Worm (Caenorhabditis elegans) whole organism, midembryonic: ENCODE results near the gene C08F8.9.
A peak's percentile ranks its signal among the peaks of the same experiment; 100 is the strongest.

Experiments used
- T22C8.4 ChIP-seq: fragments of 200-800 bp; sonication (Bioruptor generic); IDR thresholded peaks from 2 replicates; pipeline ENCODE4 v1.3.6; 2022; ENCODE audit warnings: missing genetic modification characterization, missing compliant biosample characterization
- cog-1 ChIP-seq: sonication (generic microtip); optimal IDR thresholded peaks from 2 replicates; lab custom pipeline; 2016; ENCODE audit warnings: missing genetic modification characterization, missing compliant biosample characterization
- flt-1 ChIP-seq: fragments of 200-800 bp; sonication (Bioruptor generic); IDR thresholded peaks from 2 replicates; pipeline ENCODE4 v1.3.6; 2022; ENCODE audit warnings: missing genetic modification characterization, missing compliant biosample characterization
- klf-2 ChIP-seq: fragments of 200-800 bp; sonication (Bioruptor generic); conservative IDR thresholded peaks from 2 replicates; pipeline ENCODE4 v1.3.6; 2022; ENCODE audit warnings: missing genetic modification reagents, missing genetic modification characterization, missing compliant biosample characterization
- med-1 ChIP-seq: sonication (generic microtip); optimal IDR thresholded peaks from 2 replicates; lab custom pipeline; 2017; ENCODE audit warnings: missing genetic modification characterization, mild to moderate bottlenecking, missing compliant biosample characterization, antibody characterized with exemption, missing genetic modification reagents; ENCODE audit not compliant: insufficient read depth
- ref-1 ChIP-seq: fragments of 200-800 bp; sonication (Bioruptor generic); conservative IDR thresholded peaks from 2 replicates; pipeline ENCODE4 v1.3.6; 2022; ENCODE audit warnings: missing genetic modification reagents, missing genetic modification characterization, missing compliant biosample characterization
- tab-1 ChIP-seq: fragments of 200-800 bp; sonication (Bioruptor generic); IDR thresholded peaks from 2 replicates; pipeline ENCODE4 v1.3.6; 2022; ENCODE audit warnings: missing genetic modification characterization, missing compliant biosample characterization
- ztf-23 ChIP-seq: fragments of 200-800 bp; sonication (Bioruptor generic); IDR thresholded peaks from 2 replicates; pipeline ENCODE4 v1.3.6; 2022; ENCODE audit warnings: missing genetic modification reagents, missing genetic modification characterization, missing compliant biosample characterization
- ztf-29 ChIP-seq: fragments of 200-800 bp; sonication (Bioruptor generic); IDR thresholded peaks from 2 replicates; pipeline ENCODE4 v1.3.6; 2022; ENCODE audit warnings: missing genetic modification reagents, missing genetic modification characterization, missing compliant biosample characterization

Gene C08F8.9

DNA sequence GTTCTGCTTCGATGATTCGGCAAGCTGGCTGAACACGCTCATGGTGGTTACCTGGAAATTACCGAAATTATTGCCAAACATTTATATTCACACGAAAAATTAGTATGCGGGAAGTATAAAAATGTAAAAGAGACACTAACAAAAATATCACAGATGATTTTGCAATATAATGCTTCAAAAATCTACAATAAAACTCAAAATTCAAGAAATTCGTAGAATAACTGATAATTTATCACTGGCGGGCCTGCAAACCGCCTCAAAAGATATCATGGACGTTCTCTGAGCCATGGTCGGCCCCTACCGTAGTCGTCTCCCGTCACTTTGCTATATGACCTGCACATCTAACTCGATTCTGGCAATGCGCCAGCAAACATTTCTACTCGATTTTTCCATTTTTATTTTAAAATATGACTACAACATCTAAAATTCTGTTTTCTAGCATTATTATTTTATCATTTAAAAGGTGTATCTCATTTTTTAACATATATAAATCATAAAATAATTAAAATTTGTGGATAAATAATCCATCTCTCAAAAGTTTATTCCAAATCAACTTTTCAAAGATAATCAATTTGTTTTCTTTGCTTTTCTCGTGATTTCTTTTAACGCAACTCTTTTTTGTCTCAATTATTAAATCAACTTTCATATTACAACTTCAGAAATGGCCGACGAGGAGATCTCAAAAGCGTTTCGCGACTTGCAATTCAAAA lies 28.8 kb downstream of the C08F8.9 start, which contains the start of the genes F01G4.6 and pfd-1:
TSS of gene F01G4.6 (minus strand) at position 51 of the 710 bp plus-strand sequence.
TSS of gene pfd-1 (plus strand) at position 660 of the 710 bp plus-strand sequence.
- TF ChIP-seq med-1 (no peak), tab-1 (GFP tag; lab: Robert Waterston, UW) (no peak), ztf-23 (GFP tag; lab: Robert Waterston, UW) (peak; percentile 68), flt-1 (GFP tag; lab: Robert Waterston, UW) (0 out of 2 replicates have a peak, but pooled peaks have one; percentile 39), ref-1 (GFP tag; lab: Robert Waterston, UW) (no peak), cog-1 (tag; lab: Kevin White, UChicago) (no peak)

DNA sequence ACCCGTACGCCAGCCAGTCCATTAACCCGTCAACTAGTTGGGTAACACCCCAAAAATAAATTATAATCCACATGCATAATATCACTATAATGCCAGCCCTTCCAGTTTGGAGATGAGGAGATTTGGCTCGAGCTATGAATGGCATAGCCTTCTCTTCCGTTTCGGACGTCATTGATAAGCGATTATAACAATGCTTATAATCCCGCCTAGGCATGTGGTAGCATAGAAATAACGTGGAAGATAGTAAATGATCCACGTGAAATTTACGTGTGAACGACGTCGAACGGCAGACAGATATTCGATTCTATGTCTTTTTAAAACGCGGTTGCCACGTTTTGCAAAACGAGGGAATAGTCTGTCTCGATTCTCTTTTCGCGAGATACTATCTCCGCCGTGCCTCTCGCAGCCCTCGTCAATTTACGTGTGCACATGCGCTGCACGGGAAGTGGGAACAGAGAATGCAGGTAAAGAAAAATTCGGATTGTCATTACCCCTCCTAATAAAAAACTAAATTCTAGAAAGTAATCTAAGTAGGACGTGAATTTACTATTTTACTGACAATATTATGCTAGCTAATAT lies 29.5 kb downstream of the C08F8.9 start:
- no peak for TF ChIP-seq cog-1 (tag; lab: Kevin White, UChicago)
- 0 out of 2 replicates have a peak, but pooled peaks have one; percentile 7 for TF ChIP-seq flt-1 (GFP tag; lab: Robert Waterston, UW)

DNA sequence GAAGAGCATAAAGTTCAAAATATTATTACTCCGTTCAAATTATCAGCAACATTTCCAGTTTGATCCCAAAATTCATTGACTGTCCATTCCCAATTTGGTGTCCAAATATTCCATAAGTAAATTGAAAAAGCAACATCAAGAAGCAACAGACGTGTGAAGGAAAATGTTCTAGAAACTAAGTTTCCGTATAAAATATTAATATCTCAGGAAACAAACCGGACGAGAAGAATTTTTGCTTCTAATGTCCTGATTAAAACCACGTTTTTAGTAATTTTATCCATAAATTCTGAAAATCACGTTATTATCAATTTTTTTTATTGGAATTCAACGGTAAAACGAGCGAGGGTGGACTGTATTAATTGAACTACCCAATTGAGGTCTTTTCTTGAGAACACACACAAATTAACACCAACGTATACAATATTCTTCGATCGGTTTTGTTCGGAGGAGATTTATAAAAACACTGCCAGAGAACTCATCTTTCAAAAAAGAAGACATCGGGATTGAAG lies 31.4 kb downstream of the C08F8.9 start, which contains the start of gene pigq-1:
TSS of gene pigq-1 (minus strand) at position 286 of the 509 bp plus-strand sequence.
- no peak for TF ChIP-seq ztf-23 (GFP tag; lab: Robert Waterston, UW)
- TF ChIP-seq ztf-29: no peak
- TF ChIP-seq flt-1 (GFP tag; lab: Robert Waterston, UW): no peak
- TF ChIP-seq med-1: no peak
- TF ChIP-seq klf-2 (GFP tag; lab: Robert Waterston, UW): no peak
- no peak for TF ChIP-seq cog-1 (tag; lab: Kevin White, UChicago)
- no peak for TF ChIP-seq ref-1 (GFP tag; lab: Robert Waterston, UW)
- TF ChIP-seq tab-1 (GFP tag; lab: Robert Waterston, UW): no peak
- TF ChIP-seq T22C8.4 (GFP tag; lab: Robert Waterston, UW): no peak

DNA sequence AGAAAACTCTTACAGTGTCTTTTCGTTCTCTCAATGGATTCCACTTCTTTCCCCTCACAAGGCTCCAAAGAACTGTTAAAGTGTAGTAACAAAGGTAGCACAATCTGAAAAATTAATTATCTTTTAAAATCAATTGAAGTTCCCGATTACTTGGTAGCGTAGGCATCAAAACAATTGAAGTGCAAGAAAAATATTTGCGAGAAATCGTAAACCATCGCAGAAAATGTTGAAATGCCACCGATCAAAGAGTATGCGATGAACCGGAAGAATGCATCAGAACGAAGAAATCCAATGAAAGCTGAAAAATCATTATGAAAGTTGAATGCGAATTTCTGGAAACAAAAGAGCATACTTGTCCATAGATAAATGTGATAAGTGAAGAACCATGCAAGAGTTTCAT lies 31.9 kb downstream of the C08F8.9 start:
- TF ChIP-seq ztf-29 (no peak), klf-2 (GFP tag; lab: Robert Waterston, UW) (no peak), cog-1 (tag; lab: Kevin White, UChicago) (no peak), flt-1 (GFP tag; lab: Robert Waterston, UW) (no peak), med-1 (no peak), ztf-23 (GFP tag; lab: Robert Waterston, UW) (no peak)

DNA sequence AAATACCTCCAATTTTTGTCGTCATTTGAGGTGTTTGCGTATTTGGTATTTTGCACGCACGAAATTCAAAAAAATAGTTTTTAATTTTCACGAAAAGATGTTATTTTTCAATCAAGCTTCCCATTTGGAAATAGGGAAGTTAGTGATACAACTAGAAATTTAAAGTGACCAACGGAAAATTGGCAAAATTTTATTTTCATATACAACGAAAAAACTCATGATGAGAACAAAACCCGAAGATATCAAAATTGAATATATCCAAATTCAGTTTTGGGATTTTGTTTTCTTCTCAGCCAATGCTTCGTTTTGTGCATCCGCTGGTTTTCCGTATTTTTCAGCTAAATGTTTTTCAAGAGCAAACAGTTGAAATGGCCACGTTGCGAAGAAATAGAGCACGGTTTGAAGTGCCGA lies 32.5 kb downstream of the C08F8.9 start:
- TF ChIP-seq flt-1 (GFP tag; lab: Robert Waterston, UW): no peak
- no peak for TF ChIP-seq klf-2 (GFP tag; lab: Robert Waterston, UW)
- no peak for TF ChIP-seq med-1
- TF ChIP-seq ref-1 (GFP tag; lab: Robert Waterston, UW): no peak
- no peak for TF ChIP-seq T22C8.4 (GFP tag; lab: Robert Waterston, UW)
- TF ChIP-seq cog-1 (tag; lab: Kevin White, UChicago): no peak
- no peak for TF ChIP-seq tab-1 (GFP tag; lab: Robert Waterston, UW)
- no peak for TF ChIP-seq ztf-29
- TF ChIP-seq ztf-23 (GFP tag; lab: Robert Waterston, UW): no peak

DNA sequence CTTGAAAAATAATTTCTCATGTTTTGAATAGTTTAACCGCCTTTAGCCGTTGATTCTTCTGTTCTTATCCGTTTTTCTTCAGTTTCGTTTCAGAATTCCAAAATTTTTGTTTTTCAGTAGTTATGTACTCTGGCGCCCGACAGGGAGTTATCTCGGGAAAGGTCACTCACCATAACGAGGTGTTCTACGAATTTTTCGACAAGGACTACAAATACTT lies 35.3 kb downstream of the C08F8.9 start, which contains the start of gene F01G4.4:
TSS of gene F01G4.4 (plus strand) at position 118 of the 217 bp plus-strand sequence.
- TF ChIP-seq cog-1 (tag; lab: Kevin White, UChicago): no peak
- TF ChIP-seq ref-1 (GFP tag; lab: Robert Waterston, UW): no peak
- no peak for TF ChIP-seq ztf-23 (GFP tag; lab: Robert Waterston, UW)

DNA sequence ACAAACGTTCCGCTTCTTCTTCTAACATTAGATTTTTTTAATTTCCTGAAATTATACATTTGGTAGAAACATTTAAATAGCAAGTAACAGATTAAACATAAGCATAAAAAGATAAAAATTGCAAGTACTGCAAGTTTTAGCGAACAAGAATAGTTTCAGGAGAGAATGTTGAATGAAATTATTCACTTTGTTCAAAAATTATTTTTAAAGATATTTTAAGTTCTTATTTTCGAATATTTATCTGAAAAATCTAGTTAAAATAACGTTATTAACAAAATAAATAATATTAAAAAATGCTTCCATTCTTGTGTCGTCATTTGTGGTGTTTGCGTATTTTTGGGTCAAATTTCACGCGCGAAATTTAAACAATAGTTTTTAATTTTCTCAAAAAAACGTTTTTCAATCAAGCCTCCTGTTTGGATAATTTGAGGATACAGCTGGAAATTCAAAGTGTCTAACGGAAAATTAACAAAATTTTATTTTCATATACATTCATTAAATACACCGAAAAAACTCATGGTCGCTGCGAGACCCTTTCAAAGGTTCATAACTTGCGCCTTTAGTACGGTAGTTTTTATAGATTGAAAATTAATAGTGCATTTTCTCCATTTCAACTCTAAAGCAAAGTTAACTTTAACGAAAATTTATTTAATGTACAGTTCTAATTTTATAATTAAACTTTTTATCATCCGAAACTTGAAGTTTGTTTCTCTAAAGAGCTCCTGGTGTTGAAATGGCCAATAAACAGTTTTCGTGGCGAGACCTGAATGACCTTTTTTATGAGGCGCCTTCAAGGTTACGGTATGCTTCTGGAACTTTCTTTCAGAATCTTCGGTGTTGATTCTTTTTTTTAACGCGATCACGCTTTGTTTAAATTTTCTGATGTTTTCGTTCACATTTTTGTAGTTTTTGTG lies 35.8 kb downstream of the C08F8.9 start, which contains the start of gene skih-2:
TSS of gene skih-2 (minus strand) at position 51 of the 914 bp plus-strand sequence.
- TF ChIP-seq ref-1 (GFP tag; lab: Robert Waterston, UW): no peak
- TF ChIP-seq cog-1 (tag; lab: Kevin White, UChicago): no peak
- TF ChIP-seq ztf-23 (GFP tag; lab: Robert Waterston, UW): no peak
- TF ChIP-seq med-1: no peak
- TF ChIP-seq klf-2 (GFP tag; lab: Robert Waterston, UW): no peak

DNA sequence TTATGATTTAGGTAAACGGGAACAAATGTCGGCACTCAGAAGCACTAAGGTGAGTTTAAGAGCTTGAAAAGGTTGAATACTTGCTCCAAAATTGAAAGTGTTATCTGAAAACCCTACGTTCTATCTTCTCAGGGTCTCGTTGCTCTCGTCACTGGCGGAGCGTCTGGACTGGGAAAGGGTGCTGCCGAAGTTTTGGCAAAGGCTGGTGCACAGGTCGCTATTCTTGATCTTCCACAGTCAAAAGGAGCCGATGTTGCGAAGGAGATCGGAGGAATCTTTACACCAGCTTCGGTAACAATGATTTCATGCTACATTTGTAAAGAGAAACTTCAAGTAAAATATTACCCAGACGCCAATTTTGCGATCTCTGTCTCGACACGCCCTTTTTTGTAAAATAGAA lies 47.1 kb downstream of the C08F8.9 start, which contains the start of gene ard-1:
TSS of gene ard-1 (plus strand) at position 12 of the 400 bp plus-strand sequence.
- TF ChIP-seq cog-1 (tag; lab: Kevin White, UChicago) (no peak), klf-2 (GFP tag; lab: Robert Waterston, UW) (no peak), ztf-29 (no peak), ztf-23 (GFP tag; lab: Robert Waterston, UW) (no peak)

DNA sequence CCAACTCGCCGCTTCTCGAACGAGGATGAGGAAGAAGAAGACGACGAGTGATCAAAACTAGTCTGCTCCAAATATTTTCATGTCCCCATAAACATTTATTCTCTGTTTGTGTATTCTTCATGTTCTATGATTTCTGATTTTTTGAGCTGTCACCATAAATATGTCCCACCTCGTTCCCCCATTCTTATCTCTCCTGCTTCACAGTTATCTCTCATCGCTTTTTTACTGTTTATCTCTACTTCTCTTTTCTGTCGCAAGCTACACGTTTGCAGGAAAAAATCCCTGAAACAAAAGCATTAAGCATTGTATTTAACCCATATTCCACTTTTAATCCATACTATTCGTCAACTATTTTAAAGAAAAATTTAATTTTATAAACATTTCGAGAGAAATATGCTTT lies 47.6 kb downstream of the C08F8.9 start:
- TF ChIP-seq cog-1 (tag; lab: Kevin White, UChicago) (no peak), flt-1 (GFP tag; lab: Robert Waterston, UW) (no peak), ztf-23 (GFP tag; lab: Robert Waterston, UW) (no peak), ztf-29 (no peak), ref-1 (GFP tag; lab: Robert Waterston, UW) (no peak), tab-1 (GFP tag; lab: Robert Waterston, UW) (no peak), med-1 (no peak)
